Worm (Caenorhabditis elegans): Measurements from ENCODE around the gene ttr-2.

The ttr-2 gene

DNA sequence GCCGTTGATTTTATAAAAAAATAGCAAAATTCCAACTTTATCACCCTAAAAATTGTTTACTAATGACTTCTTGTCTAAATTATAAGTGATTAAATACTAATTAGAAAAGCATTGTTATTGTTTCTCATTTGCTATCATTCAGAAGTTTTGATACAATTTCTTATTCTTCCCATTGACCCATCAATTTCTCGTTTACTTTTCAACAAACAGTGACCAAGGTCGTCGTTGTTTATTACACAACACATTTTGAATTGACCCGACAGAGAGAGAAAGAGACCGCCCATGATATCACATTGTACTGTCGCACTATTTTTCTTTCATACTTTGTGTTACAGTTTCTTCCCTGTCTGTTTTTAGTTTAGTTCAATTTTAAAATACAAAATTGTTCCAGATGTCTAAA, at the start of gene ttr-2:
TSS of gene ttr-2 (plus strand) at position 392 of the 400 bp plus-strand sequence.
- TF ChIP-seq scrt-1 (GFP tag; IDR thresholded peaks at IDR 0.05) = no peak
- no peak for TF ChIP-seq ceh-36 (tag; optimal IDR thresholded peaks at IDR 0.05)
- TF ChIP-seq ets-7 (tag; optimal IDR thresholded peaks at IDR 0.05) = no peak
- no peak for TF ChIP-seq B0310.2 (tag; optimal IDR thresholded peaks at IDR 0.05)
- TF ChIP-seq pes-1 (GFP tag; IDR thresholded peaks at IDR 0.05) = no peak
- TF ChIP-seq hmbx-1 (tag; optimal IDR thresholded peaks at IDR 0.05) = no peak
- no peak for TF ChIP-seq ama-1 (optimal IDR thresholded peaks at IDR 0.05)
- TF ChIP-seq hmg-4 (GFP tag; optimal IDR thresholded peaks at IDR 0.05) = no peak
- TF ChIP-seq ceh-13 (GFP tag; optimal IDR thresholded peaks at IDR 0.05) = no peak
- no peak for TF ChIP-seq hnd-1 (tag; optimal IDR thresholded peaks at IDR 0.05)
- no peak for TF ChIP-seq sea-1 (GFP tag; conservative IDR thresholded peaks at IDR 0.05)
- TF ChIP-seq tra-4 (tag; optimal IDR thresholded peaks at IDR 0.05) = no peak
- no peak for TF ChIP-seq tbx-37 (GFP tag; conservative IDR thresholded peaks at IDR 0.05)
- TF ChIP-seq flt-1 (GFP tag; IDR thresholded peaks at IDR 0.05) = no peak
- no peak for TF ChIP-seq tbx-11 (GFP tag; IDR thresholded peaks at IDR 0.05)

DNA sequence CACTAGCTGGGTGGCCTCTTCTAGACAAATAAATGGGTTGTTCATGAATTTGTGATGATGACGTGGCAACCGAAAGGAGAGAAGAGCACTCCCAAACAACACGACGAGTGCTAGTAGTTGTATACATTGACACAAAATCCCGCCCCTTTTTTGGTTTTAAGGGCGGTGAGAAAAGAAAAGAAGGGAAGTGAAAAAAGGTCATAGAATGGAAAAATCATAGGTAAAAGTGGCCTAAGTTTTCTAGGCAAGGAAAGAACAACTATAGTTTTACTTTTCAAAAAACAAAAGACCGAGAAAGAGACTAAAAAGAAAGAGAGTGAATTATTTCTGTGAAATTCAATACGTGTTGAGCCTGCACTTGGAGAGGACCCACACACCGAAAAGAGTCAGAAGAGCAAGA, 48.7 kb upstream of the ttr-2 start, which contains the start of gene ZK757.2:
TSS of gene ZK757.2 (minus strand) at position 101 of the 400 bp plus-strand sequence.
- TF ChIP-seq F13C5.2 (tag; optimal IDR thresholded peaks at IDR 0.05) (no peak), hnd-1 (tag; optimal IDR thresholded peaks at IDR 0.05) (no peak), ceh-13 (GFP tag; optimal IDR thresholded peaks at IDR 0.05) (no peak), flt-1 (GFP tag; IDR thresholded peaks at IDR 0.05) (no peak), tbx-11 (GFP tag; IDR thresholded peaks at IDR 0.05) (no peak), hmg-4 (GFP tag; optimal IDR thresholded peaks at IDR 0.05) (no peak), sea-1 (GFP tag; conservative IDR thresholded peaks at IDR 0.05) (no peak), tra-4 (tag; optimal IDR thresholded peaks at IDR 0.05) (no peak), ama-1 (optimal IDR thresholded peaks at IDR 0.05) (no peak), pes-1 (GFP tag; IDR thresholded peaks at IDR 0.05) (no peak), B0310.2 (tag; optimal IDR thresholded peaks at IDR 0.05) (no peak), ets-7 (tag; optimal IDR thresholded peaks at IDR 0.05) (no peak), aly-1 (tag; optimal IDR thresholded peaks at IDR 0.05) (no peak), scrt-1 (GFP tag; IDR thresholded peaks at IDR 0.05) (no peak), hmbx-1 (tag; optimal IDR thresholded peaks at IDR 0.05) (no peak)

DNA sequence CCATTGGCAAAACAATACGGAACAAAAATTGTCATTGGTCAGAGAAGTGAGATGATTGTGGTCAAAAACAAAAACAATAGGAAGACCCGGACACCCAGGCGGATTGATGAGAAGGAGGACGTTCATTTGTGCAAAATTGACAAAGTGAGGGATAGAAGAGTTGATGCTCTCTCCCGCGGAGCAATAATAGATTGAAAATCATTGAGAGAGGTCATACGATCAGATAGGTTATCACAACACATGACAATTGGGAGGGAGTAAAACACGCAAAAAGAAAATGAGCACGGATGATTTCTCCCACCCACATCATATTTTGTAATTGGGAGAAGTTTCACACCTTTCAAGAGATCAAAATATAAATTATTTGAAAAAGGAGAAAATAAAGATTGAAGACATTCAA, 42.0 kb upstream of the ttr-2 start:
- TF ChIP-seq ceh-36 (tag; optimal IDR thresholded peaks at IDR 0.05) (no peak), aly-1 (tag; optimal IDR thresholded peaks at IDR 0.05) (no peak), hnd-1 (tag; optimal IDR thresholded peaks at IDR 0.05) (no peak), tbx-37 (GFP tag; conservative IDR thresholded peaks at IDR 0.05) (no peak), tra-4 (tag; optimal IDR thresholded peaks at IDR 0.05) (no peak), hmg-4 (GFP tag; optimal IDR thresholded peaks at IDR 0.05) (no peak), pes-1 (GFP tag; IDR thresholded peaks at IDR 0.05) (no peak), scrt-1 (GFP tag; IDR thresholded peaks at IDR 0.05) (no peak), ets-7 (tag; optimal IDR thresholded peaks at IDR 0.05) (no peak), ama-1 (optimal IDR thresholded peaks at IDR 0.05) (no peak)

DNA sequence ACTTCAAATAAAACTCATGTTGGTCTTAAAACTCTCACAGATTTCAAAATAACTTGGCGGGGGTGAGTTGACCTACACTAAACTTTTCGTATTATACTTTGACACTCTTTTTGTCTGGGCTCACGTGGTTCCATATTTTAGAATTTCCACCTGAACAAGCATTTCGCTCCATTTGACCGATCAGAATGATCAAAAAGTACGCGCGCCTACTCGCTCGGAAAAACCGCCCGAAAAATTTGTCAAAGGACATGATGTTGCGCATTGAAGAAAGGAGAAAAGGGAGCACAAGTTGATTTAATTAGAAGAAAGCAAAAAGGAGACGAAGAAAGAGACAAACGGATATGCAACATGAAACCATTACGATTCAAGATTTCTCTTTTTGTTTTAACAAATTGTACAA, 41.2 kb upstream of the ttr-2 start:
- TF ChIP-seq tbx-11 (GFP tag; IDR thresholded peaks at IDR 0.05) (no peak), F13C5.2 (tag; optimal IDR thresholded peaks at IDR 0.05) (no peak), sea-1 (GFP tag; conservative IDR thresholded peaks at IDR 0.05) (no peak), hmg-4 (GFP tag; optimal IDR thresholded peaks at IDR 0.05) (no peak)

DNA sequence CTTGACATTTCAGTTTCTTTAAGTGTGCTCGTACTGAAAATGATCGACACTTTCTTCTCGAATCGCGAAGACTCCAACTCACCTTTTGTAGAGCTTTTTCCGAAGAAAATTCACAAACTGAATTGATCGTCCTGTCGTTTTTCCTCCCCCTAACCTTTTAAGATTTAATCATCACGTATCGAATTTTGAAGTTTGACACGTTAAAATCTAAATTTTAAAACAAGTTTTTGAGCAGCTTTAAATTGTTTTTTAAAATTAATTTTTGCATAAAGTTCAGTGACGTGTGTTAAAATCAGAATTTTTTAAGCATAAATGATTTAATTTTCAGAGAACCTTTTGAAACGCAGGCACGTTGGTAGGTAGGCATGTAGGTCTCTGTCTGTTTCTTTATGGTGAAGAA, 36.2 kb upstream of the ttr-2 start, which contains the start of gene alg-4:
TSS of gene alg-4 (minus strand) at position 101 of the 400 bp plus-strand sequence.
- TF ChIP-seq aly-1 (tag; optimal IDR thresholded peaks at IDR 0.05) (no peak), hnd-1 (tag; optimal IDR thresholded peaks at IDR 0.05) (no peak), tbx-37 (GFP tag; conservative IDR thresholded peaks at IDR 0.05) (no peak), B0310.2 (tag; optimal IDR thresholded peaks at IDR 0.05) (no peak), sea-1 (GFP tag; conservative IDR thresholded peaks at IDR 0.05) (no peak), scrt-1 (GFP tag; IDR thresholded peaks at IDR 0.05) (no peak), ceh-36 (tag; optimal IDR thresholded peaks at IDR 0.05) (no peak), tra-4 (tag; optimal IDR thresholded peaks at IDR 0.05) (no peak), pes-1 (GFP tag; IDR thresholded peaks at IDR 0.05) (no peak), ama-1 (optimal IDR thresholded peaks at IDR 0.05) (no peak), hmbx-1 (tag; optimal IDR thresholded peaks at IDR 0.05) (no peak), hmg-4 (GFP tag; optimal IDR thresholded peaks at IDR 0.05) (no peak), F13C5.2 (tag; optimal IDR thresholded peaks at IDR 0.05) (no peak), ets-7 (tag; optimal IDR thresholded peaks at IDR 0.05) (no peak), tbx-11 (GFP tag; IDR thresholded peaks at IDR 0.05) (no peak), ceh-13 (GFP tag; optimal IDR thresholded peaks at IDR 0.05) (no peak), flt-1 (GFP tag; IDR thresholded peaks at IDR 0.05) (no peak)

DNA sequence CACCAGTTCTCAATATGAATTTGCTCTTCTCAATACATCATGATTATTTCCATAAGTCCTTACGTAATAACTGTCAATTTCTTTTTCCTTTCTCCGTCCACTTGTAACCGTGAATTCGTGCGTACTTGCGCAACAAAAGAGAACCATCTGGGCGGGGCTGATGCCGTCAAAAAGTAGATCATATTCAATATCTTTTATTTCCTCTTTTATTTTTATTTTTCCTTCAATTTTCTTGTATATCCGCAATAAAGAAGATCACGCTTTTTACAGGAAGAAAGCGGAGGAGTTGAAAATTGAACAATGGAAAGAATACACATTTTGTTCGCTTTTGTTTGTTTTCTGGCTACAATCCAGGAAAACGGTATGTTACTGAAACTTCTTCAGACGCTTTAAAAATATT, 34.7 kb upstream of the ttr-2 start, which contains the start of gene mam-7:
TSS of gene mam-7 (plus strand) at position 301 of the 400 bp plus-strand sequence.
- TF ChIP-seq hmbx-1 (tag; optimal IDR thresholded peaks at IDR 0.05) = no peak
- no peak for TF ChIP-seq pes-1 (GFP tag; IDR thresholded peaks at IDR 0.05)
- TF ChIP-seq scrt-1 (GFP tag; IDR thresholded peaks at IDR 0.05) = no peak
- no peak for TF ChIP-seq ceh-36 (tag; optimal IDR thresholded peaks at IDR 0.05)
- TF ChIP-seq ama-1 (optimal IDR thresholded peaks at IDR 0.05) = no peak
- TF ChIP-seq ceh-13 (GFP tag; optimal IDR thresholded peaks at IDR 0.05) = no peak
- no peak for TF ChIP-seq F13C5.2 (tag; optimal IDR thresholded peaks at IDR 0.05)
- no peak for TF ChIP-seq B0310.2 (tag; optimal IDR thresholded peaks at IDR 0.05)
- TF ChIP-seq tbx-11 (GFP tag; IDR thresholded peaks at IDR 0.05) = no peak
- TF ChIP-seq hnd-1 (tag; optimal IDR thresholded peaks at IDR 0.05) = no peak
- TF ChIP-seq tra-4 (tag; optimal IDR thresholded peaks at IDR 0.05) = no peak
- TF ChIP-seq sea-1 (GFP tag; conservative IDR thresholded peaks at IDR 0.05) = no peak

DNA sequence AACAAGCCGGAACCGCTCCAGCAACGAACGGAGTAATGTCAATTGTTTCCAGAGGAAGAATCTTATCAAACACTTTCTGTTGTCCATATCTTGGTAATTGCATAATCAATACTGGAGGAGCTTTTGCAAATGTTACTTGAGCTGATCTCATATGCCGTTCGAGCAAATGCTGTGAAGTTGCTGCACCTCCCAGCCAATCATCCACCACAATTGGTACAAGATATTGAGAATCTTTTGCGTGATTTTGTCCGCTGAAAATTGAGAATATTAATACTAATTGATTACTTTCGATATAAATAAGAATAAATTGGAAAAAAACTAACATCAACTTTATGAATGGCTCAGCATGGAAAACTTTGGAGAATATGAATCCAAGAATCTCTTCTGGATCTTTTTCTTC, 27.8 kb upstream of the ttr-2 start:
- TF ChIP-seq F13C5.2 (tag; optimal IDR thresholded peaks at IDR 0.05) = no peak
- no peak for TF ChIP-seq ama-1 (optimal IDR thresholded peaks at IDR 0.05)
- no peak for TF ChIP-seq hnd-1 (tag; optimal IDR thresholded peaks at IDR 0.05)
- TF ChIP-seq ceh-36 (tag; optimal IDR thresholded peaks at IDR 0.05) = no peak
- no peak for TF ChIP-seq hmg-4 (GFP tag; optimal IDR thresholded peaks at IDR 0.05)
- TF ChIP-seq hmbx-1 (tag; optimal IDR thresholded peaks at IDR 0.05) = no peak
- no peak for TF ChIP-seq tbx-37 (GFP tag; conservative IDR thresholded peaks at IDR 0.05)
- no peak for TF ChIP-seq tbx-11 (GFP tag; IDR thresholded peaks at IDR 0.05)
- TF ChIP-seq scrt-1 (GFP tag; IDR thresholded peaks at IDR 0.05) = no peak
- no peak for TF ChIP-seq tra-4 (tag; optimal IDR thresholded peaks at IDR 0.05)
- TF ChIP-seq flt-1 (GFP tag; IDR thresholded peaks at IDR 0.05) = no peak
- TF ChIP-seq aly-1 (tag; optimal IDR thresholded peaks at IDR 0.05) = no peak
- no peak for TF ChIP-seq ceh-13 (GFP tag; optimal IDR thresholded peaks at IDR 0.05)
- no peak for TF ChIP-seq pes-1 (GFP tag; IDR thresholded peaks at IDR 0.05)
- TF ChIP-seq B0310.2 (tag; optimal IDR thresholded peaks at IDR 0.05) = no peak
- no peak for TF ChIP-seq ets-7 (tag; optimal IDR thresholded peaks at IDR 0.05)
- TF ChIP-seq sea-1 (GFP tag; conservative IDR thresholded peaks at IDR 0.05) = no peak
